Worm (Caenorhabditis elegans) whole organism, late embryonic: ENCODE data around the gene F44E5.5.

ENCODE experiments used
- ahr-1 ChIP-seq: sonication (generic microtip); optimal IDR thresholded peaks from 2 replicates; lab custom pipeline; 2016; ENCODE audit warnings: missing genetic modification characterization, missing compliant biosample characterization
- ama-1 ChIP-seq: fragments of 150-350 bp; optimal IDR thresholded peaks from 2 replicates; lab custom pipeline; 2014
- ceh-18 ChIP-seq: sonication (generic microtip); optimal IDR thresholded peaks from 2 replicates; lab custom pipeline; 2016; ENCODE audit warnings: missing genetic modification characterization, missing compliant biosample characterization
- ceh-2 ChIP-seq: sonication (generic microtip); optimal IDR thresholded peaks from 2 replicates; lab custom pipeline; 2016; ENCODE audit warnings: missing genotype, missing genetic modification characterization, missing compliant biosample characterization
- ets-4 ChIP-seq: sonication (generic microtip); optimal IDR thresholded peaks from 2 replicates; lab custom pipeline; 2016; ENCODE audit warnings: missing genetic modification characterization, missing compliant biosample characterization
- fkh-6 ChIP-seq: sonication (generic microtip); optimal IDR thresholded peaks from 2 replicates; lab custom pipeline; 2016; ENCODE audit warnings: missing genetic modification characterization, missing compliant biosample characterization
- hlh-13 ChIP-seq: fragments of 200-800 bp; sonication (Bioruptor generic); optimal IDR thresholded peaks from 2 replicates; lab custom pipeline; 2018; ENCODE audit warnings: mild to moderate bottlenecking, missing genetic modification characterization, missing compliant biosample characterization
- hlh-6 ChIP-seq: sonication (generic microtip); optimal IDR thresholded peaks from 2 replicates; lab custom pipeline; 2016; ENCODE audit warnings: missing genotype, missing genetic modification characterization, missing compliant biosample characterization
- lin-11 ChIP-seq: fragments of 200-800 bp; sonication (Bioruptor generic); optimal IDR thresholded peaks from 2 replicates; lab custom pipeline; 2018; ENCODE audit warnings: mild to moderate bottlenecking, missing genetic modification characterization, missing compliant biosample characterization
- pha-4 ChIP-seq: fragments of 150-350 bp; optimal IDR thresholded peaks from 2 replicates; lab custom pipeline; 2018; ENCODE audit warnings: missing biosample characterization, missing genetic modification reagents, missing genetic modification characterization
- rnt-1 ChIP-seq: sonication (generic microtip); optimal IDR thresholded peaks from 2 replicates; lab custom pipeline; 2016; ENCODE audit warnings: missing genetic modification characterization, missing compliant biosample characterization

- TF ChIP-seq hlh-13 (GFP tag; lab: Kevin White, UChicago) (no peak), ama-1 (lab: Kevin White, UChicago) (no peak), fkh-6 (no peak), ets-4 (tag; lab: Kevin White, UChicago) (no peak), pha-4 (no peak), rnt-1 (tag; lab: Kevin White, UChicago) (no peak), ahr-1 (tag; lab: Kevin White, UChicago) (no peak), ceh-18 (no peak), lin-11 (tag; lab: Kevin White, UChicago) (no peak), ceh-2 (no peak), hlh-6 (no peak)
Measured at ce11 chrII:11728545-11729105, 30.8 kb upstream of the F44E5.5 start, which contains the start of gene alh-8.
